Fruit fly (Drosophila melanogaster) whole organism, embryonic: ENCODE data around the gene CG31960.
A peak's percentile ranks its signal among the peaks of the same experiment; 100 is the strongest.

Experiments used
- ATbp ChIP-seq: fragments of 200-800 bp; sonication (Bioruptor generic); optimal IDR thresholded peaks from 2 replicates; lab custom pipeline; 2017; ENCODE audit warnings: missing biosample characterization, mild to moderate bottlenecking, missing genetic modification characterization, missing genetic modification reagents
- Aef1 ChIP-seq: fragments of 200-800 bp; sonication (Bioruptor generic); IDR thresholded peaks from 3 replicates; pipeline ENCODE4 v1.3.6; 2022; ENCODE audit warnings: missing biosample characterization, missing genetic modification characterization
- CG11695 ChIP-seq: fragments of 200-800 bp; sonication (Bioruptor generic); IDR thresholded peaks from 3 replicates; pipeline ENCODE4 v1.3.6; 2022; ENCODE audit warnings: missing biosample characterization, missing genetic modification characterization
- CG14441 ChIP-seq: fragments of 200-800 bp; sonication (Bioruptor generic); IDR thresholded peaks from 2 replicates; pipeline ENCODE4 v1.3.6; 2022; ENCODE audit warnings: missing biosample characterization, missing genetic modification characterization
- CG14965 ChIP-seq: fragments of 200-800 bp; sonication (Bioruptor generic); optimal IDR thresholded peaks from 2 replicates; lab custom pipeline; 2016; ENCODE audit warnings: missing biosample characterization, missing genetic modification characterization, borderline replicate concordance
- CG17385 ChIP-seq: fragments of 200-800 bp; sonication (Bioruptor generic); optimal IDR thresholded peaks from 3 replicates; lab custom pipeline; 2018; ENCODE audit warnings: missing biosample characterization, mild to moderate bottlenecking, missing genetic modification characterization
- CG2202 ChIP-seq: fragments of 200-800 bp; sonication (Bioruptor generic); optimal IDR thresholded peaks from 2 replicates; lab custom pipeline; 2018; ENCODE audit warnings: missing biosample characterization, mild to moderate bottlenecking, missing genetic modification characterization
- CG2889 ChIP-seq: fragments of 200-800 bp; sonication (Bioruptor generic); IDR thresholded peaks from 3 replicates; pipeline ENCODE4 v1.3.6; 2022; ENCODE audit warnings: missing biosample characterization, missing genetic modification characterization
- CG32772 ChIP-seq: fragments of 200-800 bp; sonication (Bioruptor generic); IDR thresholded peaks from 2 replicates; pipeline ENCODE4 v1.3.6; 2022; ENCODE audit warnings: missing biosample characterization, missing genetic modification characterization
- CG34376 ChIP-seq: fragments of 200-800 bp; sonication (Bioruptor generic); optimal IDR thresholded peaks from 2 replicates; lab custom pipeline; 2018; ENCODE audit warnings: missing biosample characterization, mild to moderate bottlenecking, missing genetic modification characterization
- CG3726 ChIP-seq: fragments of 200-800 bp; sonication (Bioruptor generic); IDR thresholded peaks from 3 replicates; pipeline ENCODE4, ENCODE4 v1.3.6; 2022; ENCODE audit warnings: missing biosample characterization, missing genetic modification characterization
- CG3995 ChIP-seq: fragments of 200-800 bp; sonication (Bioruptor generic); optimal IDR thresholded peaks from 3 replicates; lab custom pipeline; 2016; ENCODE audit warnings: missing biosample characterization, missing genetic modification characterization
- CG4360 ChIP-seq: fragments of 200-800 bp; sonication (Bioruptor generic); IDR thresholded peaks from 2 replicates; pipeline ENCODE4 v1.3.6; 2022; ENCODE audit warnings: missing biosample characterization, missing genetic modification characterization
- CG4707 ChIP-seq: fragments of 200-800 bp; sonication (Bioruptor generic); optimal IDR thresholded peaks from 2 replicates; lab custom pipeline; 2018; ENCODE audit warnings: missing biosample characterization, mild to moderate bottlenecking, missing genetic modification characterization, moderate library complexity
- CG4730 ChIP-seq: fragments of 200-800 bp; sonication (Bioruptor generic); IDR thresholded peaks from 2 replicates; pipeline ENCODE4 v1.3.6; 2022; ENCODE audit warnings: missing biosample characterization, missing genetic modification characterization
- CG5180 ChIP-seq: fragments of 200-800 bp; sonication (Bioruptor generic); optimal IDR thresholded peaks from 3 replicates; lab custom pipeline; 2017; ENCODE audit warnings: missing biosample characterization, missing genetic modification characterization, mild to moderate bottlenecking, moderate library complexity, missing genetic modification reagents
- CG6791 ChIP-seq: fragments of 200-800 bp; sonication (Bioruptor generic); IDR thresholded peaks from 3 replicates; pipeline ENCODE4 v1.3.6; 2022; ENCODE audit warnings: missing biosample characterization, missing genetic modification characterization; ENCODE audit not compliant: partially characterized antibody
- CG6854 ChIP-seq: fragments of 200-800 bp; sonication (Bioruptor generic); optimal IDR thresholded peaks from 3 replicates; lab custom pipeline; 2017; ENCODE audit warnings: missing biosample characterization, mild to moderate bottlenecking, missing genetic modification characterization
- CG7987 ChIP-seq: fragments of 200-800 bp; sonication (Bioruptor generic); optimal IDR thresholded peaks from 2 replicates; lab custom pipeline; 2018; ENCODE audit warnings: missing biosample characterization, mild to moderate bottlenecking, missing genetic modification characterization, moderate library complexity
- CrebB ChIP-seq: fragments of 200-800 bp; sonication (Bioruptor generic); optimal IDR thresholded peaks from 3 replicates; lab custom pipeline; 2018; ENCODE audit warnings: missing biosample characterization, mild to moderate bottlenecking, missing genetic modification characterization
- Doc3 ChIP-seq: fragments of 200-800 bp; sonication (Bioruptor generic); IDR thresholded peaks from 3 replicates; pipeline ENCODE4 v1.3.6; 2022; ENCODE audit warnings: missing biosample characterization, missing genetic modification characterization; ENCODE audit not compliant: partially characterized antibody
- Ets65A ChIP-seq: fragments of 200-800 bp; sonication (Bioruptor generic); peaks from one replicate; lab custom pipeline; 2016; ENCODE audit warnings: missing biosample characterization, missing genetic modification characterization
- GATAe ChIP-seq: fragments of 200-800 bp; sonication (Bioruptor generic); conservative IDR thresholded peaks from 2 replicates; pipeline ENCODE4 v1.3.6; 2022; ENCODE audit warnings: missing biosample characterization, missing genetic modification characterization
- H2.0 ChIP-seq: fragments of 200-800 bp; sonication (Bioruptor generic); IDR thresholded peaks from 2 replicates; pipeline ENCODE4 v1.3.6; 2022; ENCODE audit warnings: missing biosample characterization, missing genetic modification characterization
- Hmr ChIP-seq: fragments of 200-800 bp; sonication (Bioruptor generic); optimal IDR thresholded peaks from 3 replicates; lab custom pipeline; 2017; ENCODE audit warnings: mild to moderate bottlenecking, missing biosample characterization, missing genetic modification reagents, missing genetic modification characterization
- Hr78 ChIP-seq, 2 experiments: fragments of 200-800 bp in 1 of 2; fragments of >200 bp in 1 of 2; sonication (Bioruptor generic) in 1 of 2; optimal IDR thresholded peaks; 2 replicates each; lab custom pipeline; 2017 to 2019; ENCODE audit warnings: missing biosample characterization in 2 of 2, missing genetic modification characterization in 2 of 2, mild to moderate bottlenecking in 1 of 2, moderate library complexity in 1 of 2
- Meics ChIP-seq: fragments of 200-800 bp; sonication (Bioruptor generic); optimal IDR thresholded peaks from 2 replicates; lab custom pipeline; 2017; ENCODE audit warnings: missing biosample characterization, mild to moderate bottlenecking, missing genetic modification characterization
- PHDP ChIP-seq: fragments of 200-800 bp; sonication (Bioruptor generic); optimal IDR thresholded peaks from 3 replicates; lab custom pipeline; 2018; ENCODE audit warnings: missing biosample characterization, mild to moderate bottlenecking, missing genetic modification characterization, moderate library complexity
- caup ChIP-seq: fragments of 200-800 bp; sonication (Bioruptor generic); optimal IDR thresholded peaks from 3 replicates; lab custom pipeline; 2017; ENCODE audit warnings: missing biosample characterization, mild to moderate bottlenecking, missing genetic modification characterization, moderate library complexity; ENCODE audit not compliant: severe bottlenecking
- eve ChIP-seq, 2 experiments: fragments of >200 bp; optimal IDR thresholded peaks; 2 replicates each; lab custom pipeline; 2017; ENCODE audit warnings: missing biosample characterization in 2 of 2, missing genetic modification characterization in 2 of 2
- ewg ChIP-seq: fragments of 200-800 bp; sonication (Bioruptor generic); optimal IDR thresholded peaks from 3 replicates; lab custom pipeline; 2017; ENCODE audit warnings: mild to moderate bottlenecking, missing biosample characterization, missing genetic modification reagents, missing genetic modification characterization
- exex ChIP-seq: fragments of 200-800 bp; sonication (Bioruptor generic); optimal IDR thresholded peaks from 4 replicates; lab custom pipeline; 2018; ENCODE audit warnings: missing biosample characterization, mild to moderate bottlenecking, missing genetic modification characterization, moderate library complexity
- grn ChIP-seq: fragments of 200-800 bp; sonication (Bioruptor generic); optimal IDR thresholded peaks from 3 replicates; lab custom pipeline; 2017; ENCODE audit warnings: missing biosample characterization, missing genetic modification characterization
- hkb ChIP-seq, 2 experiments: fragments of 200-800 bp in 1 of 2; fragments of >200 bp in 1 of 2; sonication (Bioruptor generic) in 1 of 2; IDR thresholded peaks in 1 of 2; optimal IDR thresholded peaks in 1 of 2; 2 replicates each; pipeline versions ENCODE4 v1.3.6 to Lab custom; 2017 to 2022; ENCODE audit warnings: missing biosample characterization in 1 of 2, missing genetic modification characterization in 1 of 2
- jing ChIP-seq: fragments of 200-800 bp; sonication (Bioruptor generic); optimal IDR thresholded peaks from 2 replicates; lab custom pipeline; 2018; ENCODE audit warnings: missing biosample characterization, mild to moderate bottlenecking, missing genetic modification characterization
- kah ChIP-seq: fragments of 200-800 bp; sonication (Bioruptor generic); optimal IDR thresholded peaks from 2 replicates; lab custom pipeline; 2018; ENCODE audit warnings: missing biosample characterization, mild to moderate bottlenecking, missing genetic modification characterization
- mirr ChIP-seq: fragments of 200-800 bp; sonication (Bioruptor generic); optimal IDR thresholded peaks from 3 replicates; lab custom pipeline; 2018; ENCODE audit warnings: missing biosample characterization, mild to moderate bottlenecking, missing genetic modification characterization
- nerfin-1 ChIP-seq: fragments of 200-800 bp; sonication (Bioruptor generic); optimal IDR thresholded peaks from 3 replicates; lab custom pipeline; 2019; ENCODE audit warnings: missing biosample characterization, mild to moderate bottlenecking, missing genetic modification characterization, moderate library complexity
- pan ChIP-seq, 4 experiments: fragments of >200 bp in 3 of 4; fragments of 200-800 bp in 1 of 4; sonication (Bioruptor generic) in 1 of 4; optimal IDR thresholded peaks in 3 of 4; IDR thresholded peaks in 1 of 4; 2 replicates each; pipeline versions ENCODE4 v1.3.6 to Lab custom; 2017 to 2022; ENCODE audit warnings: missing biosample characterization in 2 of 4, missing genetic modification characterization in 2 of 4, mixed read lengths in 1 of 4
- pita ChIP-seq: fragments of 200-800 bp; sonication (Bioruptor generic); optimal IDR thresholded peaks from 2 replicates; lab custom pipeline; 2017; ENCODE audit warnings: missing biosample characterization, mild to moderate bottlenecking, missing genetic modification characterization
- sd ChIP-seq: fragments of 200-800 bp; sonication (Bioruptor generic); optimal IDR thresholded peaks from 3 replicates; lab custom pipeline; 2018; ENCODE audit warnings: missing biosample characterization, mild to moderate bottlenecking, missing genetic modification characterization, moderate library complexity
- seq ChIP-seq: fragments of 200-800 bp; sonication (Bioruptor generic); IDR thresholded peaks from 2 replicates; pipeline ENCODE4 v1.3.6; 2022; ENCODE audit warnings: missing biosample characterization, missing genetic modification characterization
- sima ChIP-seq: fragments of 200-800 bp; sonication (Bioruptor generic); optimal IDR thresholded peaks from 2 replicates; lab custom pipeline; 2016; ENCODE audit warnings: missing biosample characterization, missing genetic modification characterization
- slp2 ChIP-seq: fragments of 200-800 bp; sonication (Bioruptor generic); optimal IDR thresholded peaks from 2 replicates; lab custom pipeline; 2016; ENCODE audit warnings: missing biosample characterization, missing genetic modification characterization
- sob ChIP-seq: fragments of 200-800 bp; sonication (Bioruptor generic); IDR thresholded peaks from 2 replicates; pipeline ENCODE4 v1.3.6; 2022; ENCODE audit warnings: missing biosample characterization, missing genetic modification characterization
- ssp ChIP-seq: fragments of 200-800 bp; sonication (Bioruptor generic); IDR thresholded peaks from 2 replicates; pipeline ENCODE4 v1.3.6; 2022; ENCODE audit warnings: missing biosample characterization, missing genetic modification characterization
- trem ChIP-seq: fragments of 200-800 bp; optimal IDR thresholded peaks from 3 replicates; lab custom pipeline; 2019; ENCODE audit warnings: missing biosample characterization, mild to moderate bottlenecking, missing genetic modification characterization, moderate library complexity
- twi ChIP-seq: fragments of 200-800 bp; optimal IDR thresholded peaks from 2 replicates; lab custom pipeline; 2019; ENCODE audit warnings: missing biosample characterization, mild to moderate bottlenecking, missing genetic modification characterization, moderate library complexity

CG31960 gene

dm6 chr2L:3791629-3792028, 6.9 kb downstream of the CG31960 start:
- TF ChIP-seq PHDP (tag; lab: Kevin White, UChicago) (no peak), caup (GFP tag; lab: Kevin White, UChicago) (no peak), CG17385 (no peak), Meics (peak; percentile 88), CG7987 (GFP tag; lab: Kevin White, UChicago) (peak; percentile 8), CG2889 (GFP tag; lab: Robert Waterston, UW) (no peak), pita (no peak), slp2 (GFP tag; lab: Kevin White, UChicago) (no peak), GATAe (GFP tag; lab: Robert Waterston, UW) (peak; percentile 91), mirr (GFP tag; lab: Kevin White, UChicago) (peak; percentile 94), CG14441 (GFP tag; lab: Robert Waterston, UW) (peak; percentile 62), Hr78 (GFP tag; optimal IDR thresholded peaks at IDR 0.05; lab: Kevin White, UChicago) (peak in 1 of 2 experiments; percentile 90), CG3995 (GFP tag; lab: Kevin White, UChicago) (no peak), nerfin-1 (tag; lab: Kevin White, UChicago) (no peak), CrebB (tag; lab: Kevin White, UChicago) (peak; percentile 3), CG4707 (GFP tag; lab: Kevin White, UChicago) (peak; percentile 20), ATbp (peak; percentile 20), grn (GFP tag; lab: Kevin White, UChicago) (peak; percentile 63), kah (peak; percentile 40), Doc3 (GFP tag; lab: Robert Waterston, UW) (no peak), CG5180 (GFP tag; lab: Kevin White, UChicago) (peak; percentile 7), CG14965 (GFP tag; lab: Kevin White, UChicago) (no peak), Hmr (no peak), ssp (GFP tag; lab: Robert Waterston, UW) (no peak), hkb (optimal IDR thresholded peaks at IDR 0.05; lab: Kevin White, UChicago) (no peak), hkb (GFP tag; IDR thresholded peaks at IDR 0.05; lab: Robert Waterston, UW) (0 out of 2 replicates have a peak, but pooled peaks have one; percentile 37), exex (tag; lab: Kevin White, UChicago) (peak; percentile 88), CG2202 (tag; lab: Kevin White, UChicago) (no peak), CG34376 (GFP tag; lab: Kevin White, UChicago) (peak; percentile 73), H2.0 (GFP tag; lab: Robert Waterston, UW) (no peak), CG11695 (GFP tag; lab: Robert Waterston, UW) (peak; percentile 38; the same call in 1 of the 3 replicates), Ets65A (GFP tag; lab: Kevin White, UChicago) (peak; percentile 51)

DNA sequence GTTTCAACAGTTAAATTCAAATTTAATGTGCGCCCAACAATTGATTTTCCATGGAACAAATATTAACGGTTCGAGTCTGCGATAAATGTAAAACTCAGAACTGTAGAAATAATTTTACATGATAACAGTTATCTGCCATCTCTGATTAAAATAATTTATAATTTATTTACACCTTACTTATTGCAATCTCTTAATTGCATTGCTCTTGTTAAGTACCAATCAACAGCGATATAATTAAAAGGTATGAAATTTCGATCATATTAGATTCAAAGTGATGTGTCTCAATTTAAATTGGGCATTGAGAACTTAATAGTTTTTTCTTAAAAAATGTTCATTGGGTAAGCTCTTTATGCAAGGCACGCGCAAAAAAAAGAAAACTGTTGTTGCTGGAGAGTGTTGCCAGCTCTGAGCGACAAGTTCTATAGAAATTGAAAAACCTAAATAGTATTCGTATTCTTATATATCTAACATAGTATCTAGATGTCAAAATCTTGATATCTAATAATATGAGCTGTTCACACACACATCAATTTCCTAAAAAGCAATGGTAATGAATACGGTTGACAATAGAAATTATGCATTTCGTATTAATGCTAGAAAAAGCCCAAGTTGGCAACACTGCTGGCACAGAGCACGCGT, 18.2 kb downstream of the CG31960 start:
- TF ChIP-seq sima (GFP tag; lab: Kevin White, UChicago) (no peak), seq (no peak; the same call in 1 of the 2 replicates), sob (peak; percentile 66; the same call in 1 of the 2 replicates), eve (GFP tag; optimal IDR thresholded peaks at IDR 0.05; lab: Kevin White, UChicago) (peak in 1 of 2 experiments; percentile 37), twi (no peak), ewg (GFP tag; lab: Kevin White, UChicago) (peak; percentile 71), CG4730 (GFP tag; lab: Robert Waterston, UW) (peak; percentile 47; the same call in 1 of the 2 replicates), CG4360 (GFP tag; lab: Robert Waterston, UW) (no peak), pan (optimal IDR thresholded peaks at IDR 0.05; lab: Kevin White, UChicago) (no peak), pan (GFP tag; optimal IDR thresholded peaks at IDR 0.05 in 1 of 2, IDR thresholded peaks at IDR 0.05 in 1 of 2) (peak in 1 of 2 experiments; percentile 71), jing (GFP tag; lab: Kevin White, UChicago) (peak; percentile 15), trem (tag; lab: Kevin White, UChicago) (no peak), CG6854 (GFP tag; lab: Kevin White, UChicago) (peak; percentile 51), CG6791 (GFP tag; lab: Robert Waterston, UW) (no peak), CG32772 (GFP tag; lab: Robert Waterston, UW) (0 out of 2 replicates have a peak, but pooled peaks have one; percentile 54), exex (tag; lab: Kevin White, UChicago) (peak; percentile 87), CG3726 (0 out of 3 replicates have a peak, but pooled peaks have one; percentile 19), sd (tag; lab: Kevin White, UChicago) (no peak), Aef1 (GFP tag; lab: Robert Waterston, UW) (peak; percentile 48; the same call in 2 of the 3 replicates)
